Worm (Caenorhabditis elegans) whole organism, mixed stage, embryonic: Measurements from ENCODE around the gene F58B4.2.

Experiments used
- M03D4.4 ChIP-seq: sonication (generic microtip); optimal IDR thresholded peaks from 2 replicates; lab custom pipeline; 2017; ENCODE audit warnings: mild to moderate bottlenecking, missing genetic modification characterization, missing compliant biosample characterization
- bed-3 ChIP-seq: fragments of 200-800 bp; sonication (Bioruptor generic); optimal IDR thresholded peaks from 3 replicates; lab custom pipeline; 2018; ENCODE audit warnings: mild to moderate bottlenecking, missing genetic modification characterization, moderate library complexity, missing compliant biosample characterization
- ceh-39 ChIP-seq: fragments of 150-350 bp; optimal IDR thresholded peaks from 2 replicates; lab custom pipeline; 2014; ENCODE audit warnings: missing biosample characterization, missing genetic modification characterization
- ceh-43 ChIP-seq: fragments of 200-800 bp; sonication (Bioruptor generic); optimal IDR thresholded peaks from 2 replicates; lab custom pipeline; 2018; ENCODE audit warnings: mild to moderate bottlenecking, missing genetic modification characterization, moderate library complexity, missing compliant biosample characterization
- ceh-83 ChIP-seq: fragments of 200-800 bp; sonication (Bioruptor generic); optimal IDR thresholded peaks from 2 replicates; lab custom pipeline; 2018; ENCODE audit warnings: mild to moderate bottlenecking, missing genetic modification characterization, missing compliant biosample characterization
- ces-1 ChIP-seq: fragments of 150-350 bp; optimal IDR thresholded peaks from 2 replicates; lab custom pipeline; 2014; ENCODE audit warnings: missing biosample characterization, missing genetic modification reagents, missing genetic modification characterization
- cnd-1 ChIP-seq: fragments of 200-800 bp; sonication (Bioruptor generic); optimal IDR thresholded peaks from 2 replicates; lab custom pipeline; 2018; ENCODE audit warnings: mild to moderate bottlenecking, missing genetic modification characterization, missing compliant biosample characterization
- drap-1 ChIP-seq: fragments of 200-800 bp; sonication (Bioruptor generic); optimal IDR thresholded peaks from 3 replicates; lab custom pipeline; 2018; ENCODE audit warnings: mild to moderate bottlenecking, missing genetic modification characterization, missing compliant biosample characterization
- ham-2 ChIP-seq: fragments of 200-800 bp; sonication (Bioruptor generic); optimal IDR thresholded peaks from 2 replicates; lab custom pipeline; 2018; ENCODE audit warnings: mild to moderate bottlenecking, missing genetic modification characterization, missing compliant biosample characterization
- hlh-1 ChIP-seq: fragments of 150-350 bp; optimal IDR thresholded peaks from 2 replicates; lab custom pipeline; 2014; ENCODE audit warnings: missing biosample characterization, missing genetic modification reagents, missing genetic modification characterization
- lin-13 ChIP-seq: fragments of 150-350 bp; optimal IDR thresholded peaks from 2 replicates; lab custom pipeline; 2014; ENCODE audit warnings: missing biosample characterization, missing genetic modification characterization
- lin-32 ChIP-seq: fragments of 200-800 bp; sonication (Bioruptor generic); optimal IDR thresholded peaks from 2 replicates; lab custom pipeline; 2018; ENCODE audit warnings: mild to moderate bottlenecking, missing genetic modification characterization, missing compliant biosample characterization
- mls-2 ChIP-seq: sonication (generic microtip); optimal IDR thresholded peaks from 2 replicates; lab custom pipeline; 2016; ENCODE audit warnings: mild to moderate bottlenecking, missing genetic modification characterization, moderate library complexity, missing compliant biosample characterization
- nhr-2 ChIP-seq: fragments of 150-350 bp; optimal IDR thresholded peaks from 2 replicates; lab custom pipeline; 2014; ENCODE audit warnings: missing biosample characterization, missing genetic modification characterization
- nhr-237 ChIP-seq: fragments of 150-350 bp; optimal IDR thresholded peaks from 2 replicates; lab custom pipeline; 2014; ENCODE audit warnings: missing biosample characterization, missing genetic modification characterization
- nhr-28 ChIP-seq: fragments of 150-350 bp; optimal IDR thresholded peaks from 2 replicates; lab custom pipeline; 2014; ENCODE audit warnings: missing biosample characterization, missing genetic modification characterization
- nhr-76 ChIP-seq: sonication (generic microtip); optimal IDR thresholded peaks from 2 replicates; lab custom pipeline; 2017; ENCODE audit warnings: missing biosample characterization, missing genetic modification characterization
- pha-4 ChIP-seq: fragments of 150-350 bp; optimal IDR thresholded peaks from 2 replicates; lab custom pipeline; 2018; ENCODE audit warnings: missing biosample characterization, missing genetic modification reagents, missing genetic modification characterization
- snpc-4 ChIP-seq: fragments of 150-350 bp; optimal IDR thresholded peaks from 2 replicates; lab custom pipeline; 2014; ENCODE audit warnings: missing biosample characterization, missing genetic modification characterization
- sptf-1 ChIP-seq: sonication (generic microtip); optimal IDR thresholded peaks from 2 replicates; lab custom pipeline; 2017; ENCODE audit warnings: mild to moderate bottlenecking, missing genetic modification characterization, moderate library complexity, missing compliant biosample characterization
- tbx-8 ChIP-seq: fragments of 200-800 bp; sonication (Bioruptor generic); optimal IDR thresholded peaks from 2 replicates; lab custom pipeline; 2018; ENCODE audit warnings: mild to moderate bottlenecking, missing genetic modification characterization, moderate library complexity, missing compliant biosample characterization
- unc-39 ChIP-seq: fragments of 150-350 bp; optimal IDR thresholded peaks from 2 replicates; lab custom pipeline; 2014; ENCODE audit warnings: missing biosample characterization, missing genetic modification characterization
- unc-62 ChIP-seq: fragments of 150-350 bp; optimal IDR thresholded peaks from 2 replicates; lab custom pipeline; 2014; ENCODE audit warnings: missing biosample characterization, missing genetic modification reagents, missing genetic modification characterization
- ztf-11 ChIP-seq: fragments of 150-350 bp; optimal IDR thresholded peaks from 2 replicates; lab custom pipeline; 2014; ENCODE audit warnings: missing biosample characterization, missing genetic modification characterization

F58B4.2 gene

ce11 chrV:10874938-10875599, 43.2 kb downstream of the F58B4.2 start:
- peak; percentile 67 for TF ChIP-seq ces-1 (GFP tag; lab: Kevin White, UChicago)
- TF ChIP-seq M03D4.4 (tag; lab: Kevin White, UChicago) = no peak

ce11 chrV:10873190-10873589, 45.1 kb downstream of the F58B4.2 start:
- TF ChIP-seq nhr-28 (no peak), nhr-76 (tag; lab: Kevin White, UChicago) (no peak), sptf-1 (no peak), ceh-43 (GFP tag; lab: Kevin White, UChicago) (no peak), lin-13 (tag; lab: Kevin White, UChicago) (no peak), ceh-83 (GFP tag; lab: Kevin White, UChicago) (no peak), bed-3 (GFP tag; lab: Kevin White, UChicago) (no peak), ceh-39 (tag; lab: Kevin White, UChicago) (no peak), pha-4 (tag; lab: Kevin White, UChicago) (no peak), drap-1 (GFP tag; lab: Kevin White, UChicago) (no peak), cnd-1 (tag; lab: Kevin White, UChicago) (no peak)

ce11 chrV:10871457-10871861, 46.8 kb downstream of the F58B4.2 start:
- TF ChIP-seq tbx-8 (GFP tag; lab: Kevin White, UChicago) = no peak
- no peak for TF ChIP-seq snpc-4 (tag; lab: Kevin White, UChicago)
- no peak for TF ChIP-seq lin-32 (GFP tag; lab: Kevin White, UChicago)
- TF ChIP-seq unc-62 = no peak
- peak; percentile 71 for TF ChIP-seq ces-1 (GFP tag; lab: Kevin White, UChicago)
- no peak for TF ChIP-seq nhr-2 (tag; lab: Kevin White, UChicago)
- TF ChIP-seq ceh-39 (tag; lab: Kevin White, UChicago) = no peak
- TF ChIP-seq bed-3 (GFP tag; lab: Kevin White, UChicago) = no peak
- TF ChIP-seq M03D4.4 (tag; lab: Kevin White, UChicago) = no peak
- TF ChIP-seq drap-1 (GFP tag; lab: Kevin White, UChicago) = no peak
- TF ChIP-seq pha-4 (tag; lab: Kevin White, UChicago) = no peak
- no peak for TF ChIP-seq nhr-237 (tag; lab: Kevin White, UChicago)
- peak; percentile 6 for TF ChIP-seq sptf-1
- no peak for TF ChIP-seq mls-2 (tag; lab: Kevin White, UChicago)

DNA sequence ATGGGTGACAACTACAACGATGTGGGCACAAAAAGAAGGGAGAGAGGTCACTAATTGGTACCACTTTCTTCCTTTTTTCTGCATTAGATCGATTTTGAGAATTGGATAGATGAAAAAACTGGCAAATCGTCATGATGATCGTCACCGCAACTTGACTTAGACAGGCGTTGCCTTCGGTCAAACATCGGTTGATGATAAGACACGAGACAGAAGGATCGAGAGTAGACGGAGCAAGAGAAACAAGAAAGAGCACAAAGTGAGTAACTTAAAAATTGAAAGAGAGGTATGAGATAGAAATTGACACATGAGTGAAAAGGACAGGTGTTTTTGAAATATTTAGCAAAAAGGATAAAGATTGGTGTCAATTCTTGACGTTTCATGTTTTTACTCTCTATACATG, 48.2 kb downstream of the F58B4.2 start:
- TF ChIP-seq lin-32 (GFP tag; lab: Kevin White, UChicago) (no peak), ztf-11 (no peak), ham-2 (no peak), drap-1 (GFP tag; lab: Kevin White, UChicago) (no peak), nhr-2 (tag; lab: Kevin White, UChicago) (no peak), unc-39 (tag; lab: Kevin White, UChicago) (no peak), lin-13 (tag; lab: Kevin White, UChicago) (no peak), M03D4.4 (tag; lab: Kevin White, UChicago) (no peak), nhr-237 (tag; lab: Kevin White, UChicago) (no peak), pha-4 (tag; lab: Kevin White, UChicago) (no peak), mls-2 (tag; lab: Kevin White, UChicago) (no peak), hlh-1 (tag; lab: Kevin White, UChicago) (no peak), sptf-1 (no peak), cnd-1 (tag; lab: Kevin White, UChicago) (no peak), nhr-28 (no peak)
- TF ChIP-seq, all 35 proteins: peak for 0
